Fruit fly (Drosophila melanogaster): ENCODE results near the gene Prp6.

DNA sequence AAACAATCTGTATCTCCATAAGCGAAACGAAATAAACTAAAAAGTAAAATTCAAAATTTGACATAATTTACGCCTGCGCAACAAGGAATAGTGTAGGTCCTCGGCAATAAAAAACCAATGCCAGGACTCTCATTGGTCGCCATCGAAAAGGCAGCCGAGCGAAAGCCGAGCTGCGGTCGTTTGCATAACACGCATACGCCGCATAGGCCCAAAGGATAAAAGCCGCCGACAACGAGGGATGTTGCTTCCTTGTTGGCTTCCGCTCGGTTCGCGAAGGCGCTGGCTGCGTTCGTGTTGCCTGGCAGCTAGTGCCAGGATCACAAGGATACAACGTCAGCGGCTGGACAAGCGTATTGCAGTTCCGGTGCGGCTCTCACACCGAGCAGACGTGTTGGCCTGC is 44.7 kb upstream of the Prp6 start:
- no peak for TF ChIP-seq pan (optimal IDR thresholded peaks at IDR 0.05)
- no peak for TF ChIP-seq CG8478 (optimal IDR thresholded peaks at IDR 0.05)
- TF ChIP-seq psq (optimal IDR thresholded peaks at IDR 0.05), result no peak
- TF ChIP-seq Dll (optimal IDR thresholded peaks at IDR 0.05), result no peak
- TF ChIP-seq usp (GFP tag; optimal IDR thresholded peaks at IDR 0.05), result no peak
- TF ChIP-seq EcR (GFP tag; optimal IDR thresholded peaks at IDR 0.05), result no peak

Measured in whole organism.